Worm (Caenorhabditis elegans) whole organism, young adult: ENCODE data around the gene Y116F11A.6.

ENCODE experiments used
- B0035.1 ChIP-seq: sonication (generic microtip); optimal IDR thresholded peaks from 2 replicates; lab custom pipeline; 2016; ENCODE audit warnings: missing genetic modification characterization, mild to moderate bottlenecking, missing compliant biosample characterization, missing genotype, missing genetic modification reagents
- F49E8.2 ChIP-seq: sonication (generic microtip); optimal IDR thresholded peaks from 3 replicates; lab custom pipeline; 2017; ENCODE audit warnings: missing genetic modification characterization, mild to moderate bottlenecking, missing compliant biosample characterization, antibody characterized with exemption, moderate library complexity; ENCODE audit not compliant: insufficient read depth
- lin-26 ChIP-seq: fragments of 200-800 bp; sonication (Bioruptor generic); IDR thresholded peaks from 2 replicates; pipeline ENCODE4 v1.3.6; 2022; ENCODE audit warnings: missing genetic modification reagents, missing genetic modification characterization, missing compliant biosample characterization
- lin-54 ChIP-seq: fragments of 200-800 bp; sonication (Bioruptor generic); optimal IDR thresholded peaks from 2 replicates; lab custom pipeline; 2018; ENCODE audit warnings: mild to moderate bottlenecking, missing genetic modification characterization, missing compliant biosample characterization
- nfya-2 ChIP-seq: fragments of 200-800 bp; sonication (Bioruptor generic); IDR thresholded peaks from 2 replicates; pipeline ENCODE4 v1.3.6; 2022; ENCODE audit warnings: missing genetic modification reagents, missing genetic modification characterization, missing compliant biosample characterization
- pbrm-1 ChIP-seq: fragments of 200-800 bp; sonication (Bioruptor generic); IDR thresholded peaks from 2 replicates; pipeline ENCODE4 v1.3.6; 2022; ENCODE audit warnings: missing genetic modification reagents, missing genetic modification characterization, missing compliant biosample characterization
- sdz-38 ChIP-seq: sonication (generic microtip); optimal IDR thresholded peaks from 2 replicates; lab custom pipeline; 2016; ENCODE audit warnings: missing genotype, missing genetic modification characterization, missing compliant biosample characterization

ce11 chrV:19727990-19728389 lies 8.6 kb downstream of the Y116F11A.6 start:
- TF ChIP-seq B0035.1 (no peak), sdz-38 (tag; lab: Kevin White, UChicago) (no peak), lin-26 (GFP tag; lab: Robert Waterston, UW) (no peak), lin-54 (GFP tag; lab: Kevin White, UChicago) (no peak), nfya-2 (no peak), F49E8.2 (tag; lab: Kevin White, UChicago) (no peak), pbrm-1 (GFP tag; lab: Robert Waterston, UW) (no peak)
